Worm (Caenorhabditis elegans) whole organism, young adult: ENCODE results near the gene T06E6.15.

Experiments
- C17E4.6 ChIP-seq: fragments of 200-800 bp; sonication (Bioruptor generic); IDR thresholded peaks from 2 replicates; pipeline ENCODE4 v1.3.6; 2022; ENCODE audit warnings: missing genetic modification reagents, missing genetic modification characterization, missing compliant biosample characterization
- F22D6.2 ChIP-seq: sonication (generic microtip); optimal IDR thresholded peaks from 2 replicates; lab custom pipeline; 2016; ENCODE audit warnings: mild to moderate bottlenecking, missing genetic modification characterization, missing compliant biosample characterization
- F23B12.7 ChIP-seq: sonication (generic microtip); optimal IDR thresholded peaks from 2 replicates; lab custom pipeline; 2017; ENCODE audit warnings: missing genetic modification characterization, mild to moderate bottlenecking, missing compliant biosample characterization, antibody characterized with exemption, moderate library complexity; ENCODE audit not compliant: insufficient read depth
- F37B4.10 ChIP-seq: fragments of 200-800 bp; sonication (Bioruptor generic); IDR thresholded peaks from 2 replicates; pipeline ENCODE4 v1.3.6; 2022; ENCODE audit warnings: missing genetic modification characterization, missing compliant biosample characterization
- F39B2.1 ChIP-seq: fragments of 200-800 bp; sonication (Bioruptor generic); IDR thresholded peaks from 2 replicates; pipeline ENCODE4 v1.3.6; 2022; ENCODE audit warnings: missing genetic modification reagents, missing genetic modification characterization, missing compliant biosample characterization
- F52B5.7 ChIP-seq: sonication (generic microtip); optimal IDR thresholded peaks from 2 replicates; lab custom pipeline; 2016; ENCODE audit warnings: mild to moderate bottlenecking, missing genetic modification characterization, missing compliant biosample characterization
- F57C9.4 ChIP-seq: sonication (generic microtip); optimal IDR thresholded peaks from 2 replicates; lab custom pipeline; 2017; ENCODE audit warnings: mild to moderate bottlenecking, missing genetic modification characterization, missing compliant biosample characterization
- T26A5.8 ChIP-seq: sonication (generic microtip); optimal IDR thresholded peaks from 2 replicates; lab custom pipeline; 2016; ENCODE audit warnings: missing genetic modification characterization, missing compliant biosample characterization
- Y53F4B.3 ChIP-seq: fragments of 200-800 bp; sonication (Bioruptor generic); IDR thresholded peaks from 2 replicates; pipeline ENCODE4 v1.3.6; 2022; ENCODE audit warnings: missing genetic modification reagents, missing genetic modification characterization, missing compliant biosample characterization
- Y53G8AR.9 ChIP-seq: fragments of 200-800 bp; sonication (Bioruptor generic); conservative IDR thresholded peaks from 2 replicates; pipeline ENCODE4 v1.3.6; 2022; ENCODE audit warnings: missing genetic modification reagents, missing genetic modification characterization, missing compliant biosample characterization
- ZK185.1 ChIP-seq: sonication (generic microtip); optimal IDR thresholded peaks from 2 replicates; lab custom pipeline; 2016; ENCODE audit warnings: mild to moderate bottlenecking, missing genetic modification characterization, missing compliant biosample characterization; ENCODE audit not compliant: poor library complexity, severe bottlenecking
- akir-1 ChIP-seq: fragments of 200-800 bp; sonication (Bioruptor generic); optimal IDR thresholded peaks from 2 replicates; lab custom pipeline; 2018; ENCODE audit warnings: mild to moderate bottlenecking, missing genetic modification characterization, moderate library complexity, missing compliant biosample characterization
- aptf-3 ChIP-seq: fragments of 200-800 bp; sonication (Bioruptor generic); IDR thresholded peaks from 2 replicates; pipeline ENCODE4 v1.3.6; 2022; ENCODE audit warnings: missing genetic modification characterization, missing compliant biosample characterization
- atf-7 ChIP-seq: sonication (generic microtip); optimal IDR thresholded peaks from 2 replicates; lab custom pipeline; 2017; ENCODE audit warnings: mild to moderate bottlenecking, missing genetic modification characterization, missing compliant biosample characterization
- attf-6 ChIP-seq: fragments of 200-800 bp; sonication (Bioruptor generic); IDR thresholded peaks from 2 replicates; pipeline ENCODE4 v1.3.6; 2022; ENCODE audit warnings: missing genetic modification reagents, missing genetic modification characterization, missing compliant biosample characterization
- bed-2 ChIP-seq: fragments of 200-800 bp; sonication (Bioruptor generic); IDR thresholded peaks from 2 replicates; pipeline ENCODE4 v1.3.6; 2022; ENCODE audit warnings: missing genetic modification reagents, missing genetic modification characterization, missing compliant biosample characterization
- cebp-1 ChIP-seq, 2 experiments: fragments of 200-800 bp in 1 of 2; sonication (Bioruptor generic) in 1 of 2; sonication (generic microtip) in 1 of 2; IDR thresholded peaks in 1 of 2; optimal IDR thresholded peaks in 1 of 2; 2 replicates each; pipeline versions ENCODE4 v1.3.6 to Lab custom; 2017 to 2022; ENCODE audit warnings: missing compliant biosample characterization in 2 of 2, missing genetic modification characterization in 2 of 2, mild to moderate bottlenecking in 1 of 2, missing genetic modification reagents in 1 of 2, moderate library complexity in 1 of 2
- cebp-2 ChIP-seq: fragments of 200-800 bp; sonication (Bioruptor generic); IDR thresholded peaks from 2 replicates; pipeline ENCODE4 v1.3.6; 2022; ENCODE audit warnings: missing genetic modification characterization, missing compliant biosample characterization
- ceh-40 ChIP-seq: fragments of 200-800 bp; sonication (Bioruptor generic); IDR thresholded peaks from 2 replicates; pipeline ENCODE4 v1.3.6; 2022; ENCODE audit warnings: missing genetic modification characterization, missing compliant biosample characterization
- ceh-91 ChIP-seq: fragments of 200-800 bp; sonication (Bioruptor generic); IDR thresholded peaks from 2 replicates; pipeline ENCODE4 v1.3.6; 2022; ENCODE audit warnings: missing genetic modification reagents, missing genetic modification characterization, missing compliant biosample characterization
- die-1 ChIP-seq: sonication (generic microtip); optimal IDR thresholded peaks from 2 replicates; lab custom pipeline; 2016; ENCODE audit warnings: missing genotype, mild to moderate bottlenecking, missing genetic modification characterization, missing compliant biosample characterization
- dox-1 ChIP-seq: fragments of 200-800 bp; sonication (Bioruptor generic); IDR thresholded peaks from 2 replicates; pipeline ENCODE4 v1.3.6; 2022; ENCODE audit warnings: missing genetic modification reagents, missing genetic modification characterization, missing compliant biosample characterization
- dpff-1 ChIP-seq: sonication (generic microtip); optimal IDR thresholded peaks from 2 replicates; lab custom pipeline; 2017; ENCODE audit warnings: mild to moderate bottlenecking, missing genetic modification characterization, missing compliant biosample characterization
- efl-1 ChIP-seq: fragments of 150-350 bp; optimal IDR thresholded peaks from 2 replicates; lab custom pipeline; 2014; ENCODE audit warnings: missing biosample characterization, missing genetic modification reagents, missing genetic modification characterization
- egl-18 ChIP-seq: fragments of 200-800 bp; sonication (Bioruptor generic); IDR thresholded peaks from 2 replicates; pipeline ENCODE4 v1.3.6; 2022; ENCODE audit warnings: missing genetic modification reagents, missing genetic modification characterization, missing compliant biosample characterization
- egrh-3 ChIP-seq: fragments of 200-800 bp; sonication (Bioruptor generic); IDR thresholded peaks from 2 replicates; pipeline ENCODE4 v1.3.6; 2022; ENCODE audit warnings: missing genetic modification reagents, missing genetic modification characterization, missing compliant biosample characterization
- gei-17 ChIP-seq: fragments of 200-800 bp; sonication (Bioruptor generic); optimal IDR thresholded peaks from 2 replicates; lab custom pipeline; 2018; ENCODE audit warnings: mild to moderate bottlenecking, missing genetic modification characterization, missing compliant biosample characterization
- hlh-12 ChIP-seq: sonication (generic microtip); optimal IDR thresholded peaks from 2 replicates; lab custom pipeline; 2016; ENCODE audit warnings: missing genetic modification characterization, missing compliant biosample characterization
- hlh-26 ChIP-seq: fragments of 200-800 bp; sonication (Bioruptor generic); conservative IDR thresholded peaks from 2 replicates; pipeline ENCODE4 v1.3.6; 2022; ENCODE audit warnings: missing genetic modification reagents, missing genetic modification characterization, missing compliant biosample characterization
- lag-1 ChIP-seq: fragments of 200-800 bp; sonication (Bioruptor generic); IDR thresholded peaks from 2 replicates; pipeline ENCODE4 v1.3.6; 2022; ENCODE audit warnings: missing genetic modification reagents, missing genetic modification characterization, missing compliant biosample characterization
- let-526 ChIP-seq: fragments of 200-800 bp; sonication (Bioruptor generic); IDR thresholded peaks from 2 replicates; pipeline ENCODE4 v1.3.6; 2022; ENCODE audit warnings: missing genetic modification reagents, missing genetic modification characterization, missing compliant biosample characterization
- let-607 ChIP-seq, 2 experiments: fragments of 200-800 bp in 1 of 2; sonication (Bioruptor generic) in 1 of 2; sonication (generic microtip) in 1 of 2; optimal IDR thresholded peaks; 2 replicates each; lab custom pipeline; 2016 to 2018; ENCODE audit warnings: mild to moderate bottlenecking in 2 of 2, missing compliant biosample characterization in 2 of 2, missing genetic modification characterization in 2 of 2, moderate library complexity in 2 of 2, missing genotype in 1 of 2
- lin-26 ChIP-seq: fragments of 200-800 bp; sonication (Bioruptor generic); IDR thresholded peaks from 2 replicates; pipeline ENCODE4 v1.3.6; 2022; ENCODE audit warnings: missing genetic modification reagents, missing genetic modification characterization, missing compliant biosample characterization
- lir-1 ChIP-seq: fragments of 200-800 bp; sonication (Bioruptor generic); conservative IDR thresholded peaks from 2 replicates; pipeline ENCODE4 v1.3.6; 2022; ENCODE audit warnings: missing genetic modification reagents, missing genetic modification characterization, missing compliant biosample characterization
- madf-3 ChIP-seq: fragments of 200-800 bp; sonication (Bioruptor generic); IDR thresholded peaks from 2 replicates; pipeline ENCODE4 v1.3.6; 2022; ENCODE audit warnings: missing genetic modification reagents, missing genetic modification characterization, missing compliant biosample characterization
- mes-4 ChIP-seq: sonication (generic microtip); optimal IDR thresholded peaks from 2 replicates; lab custom pipeline; 2016; ENCODE audit warnings: missing genotype, missing genetic modification characterization, missing compliant biosample characterization
- mxl-1 ChIP-seq: sonication (generic microtip); optimal IDR thresholded peaks from 2 replicates; lab custom pipeline; 2016; ENCODE audit warnings: missing genetic modification characterization, missing compliant biosample characterization
- nfyb-1 ChIP-seq: fragments of 200-800 bp; sonication (Bioruptor generic); IDR thresholded peaks from 2 replicates; pipeline ENCODE4 v1.3.6; 2022; ENCODE audit warnings: missing genetic modification reagents, missing genetic modification characterization, missing compliant biosample characterization
- nhr-120 ChIP-seq: fragments of 200-800 bp; sonication (Bioruptor generic); IDR thresholded peaks from 2 replicates; pipeline ENCODE4 v1.3.6; 2022; ENCODE audit warnings: missing genetic modification characterization, missing compliant biosample characterization
- rcor-1 ChIP-seq: fragments of 200-800 bp; sonication (Bioruptor generic); IDR thresholded peaks from 2 replicates; pipeline ENCODE4 v1.3.6; 2022; ENCODE audit warnings: missing genetic modification reagents, missing genetic modification characterization, missing compliant biosample characterization
- sea-2 ChIP-seq: fragments of 200-800 bp; sonication (Bioruptor generic); IDR thresholded peaks from 2 replicates; pipeline ENCODE4 v1.3.6; 2022; ENCODE audit warnings: missing genetic modification characterization, missing compliant biosample characterization
- snpc-3.4 ChIP-seq: sonication (generic microtip); optimal IDR thresholded peaks from 2 replicates; lab custom pipeline; 2017; ENCODE audit warnings: missing genetic modification characterization, mild to moderate bottlenecking, missing compliant biosample characterization, antibody characterized with exemption, moderate library complexity, missing genotype, missing genetic modification reagents
- snpc-4 ChIP-seq, 5 experiments: fragments of 150-350 bp in 1 of 5; sonication (generic microtip) in 4 of 5; optimal IDR thresholded peaks; 2 replicates each; lab custom pipeline; 2014 to 2018; ENCODE audit warnings: missing genetic modification characterization in 5 of 5, missing biosample characterization in 3 of 5, antibody characterized with exemption in 2 of 5, mild to moderate bottlenecking in 2 of 5, missing compliant biosample characterization in 2 of 5, missing genotype in 2 of 5, moderate library complexity in 2 of 5, missing genetic modification reagents in 1 of 5
- tlf-1 ChIP-seq: fragments of 200-800 bp; sonication (Bioruptor generic); optimal IDR thresholded peaks from 2 replicates; lab custom pipeline; 2018; ENCODE audit warnings: mild to moderate bottlenecking, missing genetic modification characterization, missing compliant biosample characterization
- xnd-1 ChIP-seq: sonication (generic microtip); optimal IDR thresholded peaks from 2 replicates; lab custom pipeline; 2016; ENCODE audit warnings: missing genotype, missing genetic modification reagents, missing genetic modification characterization, missing compliant biosample characterization
- ztf-18 ChIP-seq: sonication (generic microtip); optimal IDR thresholded peaks from 2 replicates; lab custom pipeline; 2016; ENCODE audit warnings: missing genotype, mild to moderate bottlenecking, missing genetic modification characterization, missing compliant biosample characterization
- ztf-25 ChIP-seq: fragments of 200-800 bp; sonication (Bioruptor generic); IDR thresholded peaks from 2 replicates; pipeline ENCODE4 v1.3.6; 2022; ENCODE audit warnings: missing genetic modification reagents, missing genetic modification characterization, missing compliant biosample characterization

Gene T06E6.15

DNA sequence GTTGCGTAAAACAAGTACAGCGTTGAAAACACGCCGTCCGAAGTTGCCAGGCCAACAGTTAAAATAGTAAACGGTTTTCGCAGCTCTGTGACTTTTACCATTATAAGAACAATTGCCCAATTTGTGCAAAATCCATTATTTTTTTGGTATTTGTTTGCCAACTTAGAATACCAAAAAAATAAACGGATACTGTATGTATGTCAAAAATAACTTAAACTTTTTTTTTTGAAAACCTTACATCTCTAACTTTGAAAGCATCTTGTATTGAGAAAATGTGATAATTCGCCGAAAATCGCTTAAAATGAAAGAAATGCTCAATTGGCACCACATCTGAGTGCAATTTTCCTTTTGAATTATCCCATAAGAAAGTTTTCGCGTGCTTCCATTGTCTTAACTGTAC is 863 bp downstream of the T06E6.15 start, which contains the start of gene fbxa-199:
TSS of gene fbxa-199 (minus strand) at position 101 of the 400 bp plus-strand sequence.
- TF ChIP-seq madf-3 (GFP tag; lab: Robert Waterston, UW) (no peak), dox-1 (no peak), sea-2 (no peak), ceh-40 (GFP tag; lab: Robert Waterston, UW) (no peak), lag-1 (GFP tag; lab: Robert Waterston, UW) (no peak), F57C9.4 (tag; lab: Kevin White, UChicago) (no peak), ztf-18 (no peak), nfyb-1 (GFP tag; lab: Robert Waterston, UW) (no peak), ZK185.1 (tag; lab: Kevin White, UChicago) (no peak), Y53F4B.3 (GFP tag; lab: Robert Waterston, UW) (no peak), mes-4 (tag; lab: Kevin White, UChicago) (no peak), snpc-4 (GFP tag; optimal IDR thresholded peaks at IDR 0.05; lab: Kevin White, UChicago) (no peak), snpc-4 (tag; optimal IDR thresholded peaks at IDR 0.05; lab: Kevin White, UChicago) (no peak), ceh-91 (GFP tag; lab: Robert Waterston, UW) (no peak), die-1 (no peak)
- TF ChIP-seq, all 124 proteins: peak for 0

DNA sequence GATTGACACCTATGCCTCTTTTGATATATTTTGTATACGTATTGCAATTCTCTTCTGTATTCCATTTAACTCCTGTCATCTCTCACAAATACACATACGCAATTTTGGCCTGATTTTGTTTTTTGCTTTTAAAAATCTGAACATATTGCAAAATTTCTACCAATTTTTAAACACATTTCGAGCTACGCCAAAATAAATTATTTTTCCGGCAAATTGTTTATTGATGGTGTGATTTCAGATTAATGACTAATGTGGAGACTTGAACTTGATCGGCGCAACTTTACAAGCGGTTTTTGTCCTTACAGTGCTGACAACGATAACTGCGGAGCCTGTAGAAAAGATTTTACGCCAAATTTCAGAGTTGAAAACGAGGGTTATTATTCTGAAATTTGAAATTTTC is 2.5 kb downstream of the T06E6.15 start:
- TF ChIP-seq akir-1 (GFP tag; lab: Kevin White, UChicago) (no peak), rcor-1 (GFP tag; lab: Robert Waterston, UW) (no peak), mes-4 (tag; lab: Kevin White, UChicago) (no peak), lir-1 (GFP tag; lab: Robert Waterston, UW) (no peak), cebp-2 (GFP tag; lab: Robert Waterston, UW) (no peak), egrh-3 (no peak), bed-2 (GFP tag; lab: Robert Waterston, UW) (no peak), T26A5.8 (tag; lab: Kevin White, UChicago) (no peak), mxl-1 (no peak), dpff-1 (tag; lab: Kevin White, UChicago) (no peak), C17E4.6 (GFP tag; lab: Robert Waterston, UW) (0 out of 2 replicates have a peak, but pooled peaks have one; percentile 12), aptf-3 (GFP tag; lab: Robert Waterston, UW) (no peak), attf-6 (peak; percentile 76), hlh-26 (GFP tag; lab: Robert Waterston, UW) (no peak), F37B4.10 (GFP tag; lab: Robert Waterston, UW) (no peak), xnd-1 (tag; lab: Kevin White, UChicago) (peak; percentile 51), snpc-3.4 (tag; lab: Kevin White, UChicago) (peak; percentile 13), F52B5.7 (tag; lab: Kevin White, UChicago) (no peak), efl-1 (GFP tag; lab: Kevin White, UChicago) (no peak), gei-17 (no peak), egl-18 (0 out of 2 replicates have a peak, but pooled peaks have one; percentile 40), cebp-1 (GFP tag; IDR thresholded peaks at IDR 0.05; lab: Robert Waterston, UW) (no peak), cebp-1 (tag; optimal IDR thresholded peaks at IDR 0.05; lab: Kevin White, UChicago) (no peak), tlf-1 (GFP tag; lab: Kevin White, UChicago) (peak; percentile 63), F39B2.1 (no peak), atf-7 (tag; lab: Kevin White, UChicago) (no peak), nfyb-1 (GFP tag; lab: Robert Waterston, UW) (no peak), nhr-120 (GFP tag; lab: Robert Waterston, UW) (no peak), hlh-12 (tag; lab: Kevin White, UChicago) (no peak), let-607 (tag; optimal IDR thresholded peaks at IDR 0.05; lab: Kevin White, UChicago) (no peak), die-1 (no peak), F23B12.7 (tag; lab: Kevin White, UChicago) (no peak), F22D6.2 (tag; lab: Kevin White, UChicago) (no peak), Y53G8AR.9 (peak; percentile 75), ztf-25 (GFP tag; lab: Robert Waterston, UW) (no peak), ceh-91 (GFP tag; lab: Robert Waterston, UW) (no peak), lin-26 (peak; percentile 50; the same call in 1 of the 2 replicates), let-526 (no peak)
